Fruit fly (Drosophila melanogaster) whole organism, embryonic: Measurements from ENCODE around the gene CG17264.
A peak's percentile ranks its signal among the peaks of the same experiment; 100 is the strongest.

Experiments used
- BEAF-32 ChIP-seq: fragments of 200-800 bp; sonication (Bioruptor generic); optimal IDR thresholded peaks from 3 replicates; lab custom pipeline; 2017; ENCODE audit warnings: missing biosample characterization, missing genetic modification characterization, mild to moderate bottlenecking, moderate library complexity, missing genetic modification reagents
- Bgb ChIP-seq: fragments of 200-800 bp; sonication (Bioruptor generic); IDR thresholded peaks from 2 replicates; pipeline ENCODE4 v1.3.6; 2022; ENCODE audit warnings: missing biosample characterization, missing genetic modification characterization; ENCODE audit not compliant: partially characterized antibody
- CG10267 ChIP-seq: fragments of 200-800 bp; sonication (Bioruptor generic); optimal IDR thresholded peaks from 2 replicates; lab custom pipeline; 2018; ENCODE audit warnings: missing biosample characterization, mild to moderate bottlenecking, missing genetic modification characterization, moderate library complexity
- CG11085 ChIP-seq: fragments of 200-800 bp; sonication (Bioruptor generic); IDR thresholded peaks from 2 replicates; pipeline ENCODE4 v1.3.6; 2022; ENCODE audit warnings: missing biosample characterization, missing genetic modification characterization
- CG11398 ChIP-seq: fragments of 200-800 bp; sonication (Bioruptor generic); optimal IDR thresholded peaks from 2 replicates; lab custom pipeline; 2016; ENCODE audit warnings: missing biosample characterization, missing genetic modification characterization
- CG13424 ChIP-seq: fragments of 200-800 bp; sonication (Bioruptor generic); optimal IDR thresholded peaks from 2 replicates; lab custom pipeline; 2019; ENCODE audit warnings: missing biosample characterization, mild to moderate bottlenecking, missing genetic modification characterization, moderate library complexity
- CG15269 ChIP-seq: fragments of 200-800 bp; sonication (Bioruptor generic); optimal IDR thresholded peaks from 2 replicates; lab custom pipeline; 2018; ENCODE audit warnings: missing biosample characterization, mild to moderate bottlenecking, missing genetic modification characterization, moderate library complexity
- CG17361 ChIP-seq: fragments of 200-800 bp; sonication (Bioruptor generic); IDR thresholded peaks from 3 replicates; pipeline ENCODE4 v1.3.6; 2022; ENCODE audit warnings: missing biosample characterization, missing genetic modification characterization
- CG17802 ChIP-seq: fragments of 200-800 bp; sonication (Bioruptor generic); optimal IDR thresholded peaks from 2 replicates; lab custom pipeline; 2018; ENCODE audit warnings: missing biosample characterization, mild to moderate bottlenecking, missing genetic modification characterization, moderate library complexity
- CG17912 ChIP-seq: fragments of 200-800 bp; sonication (Bioruptor generic); optimal IDR thresholded peaks from 2 replicates; lab custom pipeline; 2018; ENCODE audit warnings: missing biosample characterization, mild to moderate bottlenecking, missing genetic modification characterization
- CG18011 ChIP-seq: fragments of 200-800 bp; sonication (Bioruptor generic); optimal IDR thresholded peaks from 2 replicates; lab custom pipeline; 2017; ENCODE audit warnings: missing biosample characterization, missing genetic modification characterization, mild to moderate bottlenecking, moderate library complexity, missing genotype
- CG2129 ChIP-seq: fragments of 200-800 bp; sonication (Bioruptor generic); IDR thresholded peaks from 2 replicates; pipeline ENCODE4 v1.3.6; 2022; ENCODE audit warnings: missing biosample characterization, missing genetic modification characterization; ENCODE audit not compliant: partially characterized antibody
- CG34376 ChIP-seq: fragments of 200-800 bp; sonication (Bioruptor generic); optimal IDR thresholded peaks from 2 replicates; lab custom pipeline; 2018; ENCODE audit warnings: missing biosample characterization, mild to moderate bottlenecking, missing genetic modification characterization
- CG9797 ChIP-seq: fragments of 200-800 bp; sonication (Bioruptor generic); optimal IDR thresholded peaks from 3 replicates; lab custom pipeline; 2018; ENCODE audit warnings: missing biosample characterization, mild to moderate bottlenecking, missing genetic modification characterization
- CG9876 ChIP-seq: fragments of 200-800 bp; sonication (Bioruptor generic); optimal IDR thresholded peaks from 2 replicates; lab custom pipeline; 2016; ENCODE audit warnings: missing biosample characterization, missing genetic modification characterization
- Dfd ChIP-seq, 2 experiments: fragments of >200 bp; optimal IDR thresholded peaks; 2 replicates each; lab custom pipeline; 2017; ENCODE audit warnings: missing biosample characterization in 2 of 2, missing genetic modification characterization in 2 of 2
- Dip2 ChIP-seq: fragments of 200-800 bp; sonication (Bioruptor generic); IDR thresholded peaks from 2 replicates; pipeline ENCODE4 v1.3.6; 2022; ENCODE audit warnings: missing biosample characterization, missing genetic modification characterization
- Dip3 ChIP-seq: fragments of 200-800 bp; sonication (Bioruptor generic); optimal IDR thresholded peaks from 3 replicates; lab custom pipeline; 2016; ENCODE audit warnings: missing biosample characterization, missing genetic modification characterization
- Ets97D ChIP-seq: fragments of 200-800 bp; sonication (Bioruptor generic); optimal IDR thresholded peaks from 3 replicates; lab custom pipeline; 2016; ENCODE audit warnings: missing biosample characterization, missing genetic modification characterization
- Med ChIP-seq: fragments of 200-800 bp; sonication (Bioruptor generic); peaks from one replicate; lab custom pipeline; 2016; ENCODE audit warnings: missing biosample characterization, missing genetic modification characterization, mild to moderate bottlenecking, inconsistent platforms, moderate library complexity
- Neu2 ChIP-seq: fragments of 200-800 bp; sonication (Bioruptor generic); optimal IDR thresholded peaks from 3 replicates; lab custom pipeline; 2016; ENCODE audit warnings: missing biosample characterization, missing genetic modification characterization, borderline replicate concordance
- Poxn ChIP-seq: fragments of 200-800 bp; sonication (Bioruptor generic); IDR thresholded peaks from 2 replicates; pipeline ENCODE4 v1.3.6; 2022; ENCODE audit warnings: missing biosample characterization, missing genetic modification characterization
- Ravus ChIP-seq: fragments of 200-800 bp; sonication (Bioruptor generic); IDR thresholded peaks from 2 replicates; pipeline ENCODE4 v1.3.6; 2022; ENCODE audit warnings: missing biosample characterization, missing genetic modification characterization
- Taf1 ChIP-seq: fragments of 200-800 bp; sonication (Bioruptor generic); IDR thresholded peaks from 2 replicates; pipeline ENCODE4 v1.3.6; 2022; ENCODE audit warnings: missing biosample characterization, missing genetic modification characterization
- Usf ChIP-seq: fragments of 200-800 bp; sonication (Bioruptor generic); optimal IDR thresholded peaks from 2 replicates; lab custom pipeline; 2017; ENCODE audit warnings: missing genotype, missing biosample characterization, missing genetic modification characterization
- ac ChIP-seq: fragments of 200-800 bp; sonication (Bioruptor generic); optimal IDR thresholded peaks from 3 replicates; lab custom pipeline; 2017; ENCODE audit warnings: missing biosample characterization, mild to moderate bottlenecking, missing genetic modification characterization
- amos ChIP-seq: fragments of 200-800 bp; sonication (Bioruptor generic); IDR thresholded peaks from 2 replicates; pipeline ENCODE4 v1.3.6; 2022; ENCODE audit warnings: missing biosample characterization, missing genetic modification characterization; ENCODE audit not compliant: partially characterized antibody
- bsh ChIP-seq, 2 experiments: fragments of 200-800 bp; sonication (Bioruptor generic); optimal IDR thresholded peaks; 2 replicates each; lab custom pipeline; 2017 to 2018; ENCODE audit warnings: mild to moderate bottlenecking in 2 of 2, missing biosample characterization in 2 of 2, missing genetic modification characterization in 2 of 2, moderate library complexity in 1 of 2
- fd102C ChIP-seq: fragments of 200-800 bp; sonication (Bioruptor generic); optimal IDR thresholded peaks from 2 replicates; lab custom pipeline; 2018; ENCODE audit warnings: missing biosample characterization, mild to moderate bottlenecking, missing genetic modification characterization, moderate library complexity
- hb ChIP-seq: fragments of 200-800 bp; sonication (Bioruptor generic); IDR thresholded peaks from 3 replicates; pipeline ENCODE4 v1.3.6; 2022; ENCODE audit warnings: missing biosample characterization, missing genetic modification characterization; ENCODE audit not compliant: partially characterized antibody
- nerfin-1 ChIP-seq: fragments of 200-800 bp; sonication (Bioruptor generic); optimal IDR thresholded peaks from 3 replicates; lab custom pipeline; 2019; ENCODE audit warnings: missing biosample characterization, mild to moderate bottlenecking, missing genetic modification characterization, moderate library complexity
- nerfin-2 ChIP-seq: fragments of 200-800 bp; sonication (Bioruptor generic); IDR thresholded peaks from 2 replicates; pipeline ENCODE4 v1.3.6; 2022; ENCODE audit warnings: missing biosample characterization, missing genetic modification characterization; ENCODE audit not compliant: partially characterized antibody
- pzg ChIP-seq: fragments of 200-800 bp; sonication (Bioruptor generic); optimal IDR thresholded peaks from 3 replicates; lab custom pipeline; 2018; ENCODE audit warnings: missing biosample characterization, mild to moderate bottlenecking, missing genetic modification characterization, moderate library complexity
- rib ChIP-seq: fragments of 200-800 bp; sonication (Bioruptor generic); IDR thresholded peaks from 2 replicates; pipeline ENCODE4 v1.3.6; 2022; ENCODE audit warnings: missing biosample characterization, missing genetic modification characterization
- sisA ChIP-seq: fragments of 200-800 bp; sonication (Bioruptor generic); IDR thresholded peaks from 2 replicates; pipeline ENCODE4 v1.3.6; 2022; ENCODE audit warnings: missing biosample characterization, missing genetic modification characterization
- sna ChIP-seq: fragments of 200-800 bp; sonication (Bioruptor generic); IDR thresholded peaks from 2 replicates; pipeline ENCODE4 v1.3.6; 2022; ENCODE audit warnings: missing biosample characterization, missing genetic modification characterization; ENCODE audit not compliant: partially characterized antibody
- stwl ChIP-seq: fragments of 200-800 bp; sonication (Bioruptor generic); optimal IDR thresholded peaks from 3 replicates; lab custom pipeline; 2018; ENCODE audit warnings: missing biosample characterization, mild to moderate bottlenecking, missing genetic modification characterization, moderate library complexity
- sug ChIP-seq: fragments of 200-800 bp; optimal IDR thresholded peaks from 2 replicates; lab custom pipeline; 2019; ENCODE audit warnings: missing biosample characterization, mild to moderate bottlenecking, missing genetic modification characterization, moderate library complexity
- tin ChIP-seq: fragments of 200-800 bp; sonication (Bioruptor generic); optimal IDR thresholded peaks from 3 replicates; lab custom pipeline; 2016; ENCODE audit warnings: missing biosample characterization, missing genetic modification characterization
- tna ChIP-seq: fragments of 200-800 bp; sonication (Bioruptor generic); IDR thresholded peaks from 2 replicates; pipeline ENCODE4 v1.3.6; 2022; ENCODE audit warnings: missing biosample characterization, missing genetic modification characterization; ENCODE audit not compliant: partially characterized antibody
- trem ChIP-seq: fragments of 200-800 bp; optimal IDR thresholded peaks from 3 replicates; lab custom pipeline; 2019; ENCODE audit warnings: missing biosample characterization, mild to moderate bottlenecking, missing genetic modification characterization, moderate library complexity
- tup ChIP-seq: fragments of 200-800 bp; sonication (Bioruptor generic); optimal IDR thresholded peaks from 2 replicates; lab custom pipeline; 2016; ENCODE audit warnings: missing biosample characterization, mild to moderate bottlenecking, missing genetic modification characterization, moderate library complexity
- unpg ChIP-seq: fragments of 200-800 bp; sonication (Bioruptor generic); optimal IDR thresholded peaks from 3 replicates; lab custom pipeline; 2018; ENCODE audit warnings: missing biosample characterization, mild to moderate bottlenecking, missing genetic modification characterization, moderate library complexity

The CG17264 gene

dm6 chr2L:2969438-2969837 lies 48.9 kb upstream of the CG17264 start, which contains the start of gene Ts (continued):
- no peak for TF ChIP-seq sug (tag; lab: Kevin White, UChicago)
- TF ChIP-seq Neu2: no peak
- TF ChIP-seq Poxn (GFP tag; lab: Robert Waterston, UW): no peak
- TF ChIP-seq tna (GFP tag; lab: Robert Waterston, UW): peak; percentile 84
- TF ChIP-seq CG9797 (GFP tag; lab: Kevin White, UChicago): peak; percentile 18
- peak; percentile 60 for TF ChIP-seq Ets97D (GFP tag; lab: Kevin White, UChicago)
- peak; percentile 54 for TF ChIP-seq CG10267 (tag; lab: Kevin White, UChicago)
- TF ChIP-seq CG17802 (tag; lab: Kevin White, UChicago): no peak
- TF ChIP-seq CG18011 (GFP tag; lab: Kevin White, UChicago): no peak
- no peak for TF ChIP-seq unpg (GFP tag; lab: Kevin White, UChicago)
- TF ChIP-seq Dfd (GFP tag; optimal IDR thresholded peaks at IDR 0.05; lab: Kevin White, UChicago): no peak
- no peak for TF ChIP-seq tup (GFP tag; lab: Kevin White, UChicago)
- peak; percentile 88 for TF ChIP-seq Bgb (GFP tag; lab: Robert Waterston, UW)
- no peak for TF ChIP-seq ac (GFP tag; lab: Kevin White, UChicago)
- TF ChIP-seq amos: peak; percentile 76; the same call in 1 of the 2 replicates
- TF ChIP-seq CG34376 (GFP tag; lab: Kevin White, UChicago): no peak
- no peak for TF ChIP-seq CG13424 (tag; lab: Kevin White, UChicago)
- peak; percentile 74 for TF ChIP-seq hb
- no peak for TF ChIP-seq fd102C (GFP tag; lab: Kevin White, UChicago)
- TF ChIP-seq sna (GFP tag; lab: Robert Waterston, UW): peak; percentile 70
- no peak for TF ChIP-seq CG9876 (GFP tag; lab: Kevin White, UChicago)
- no peak for TF ChIP-seq CG17361 (GFP tag; lab: Robert Waterston, UW)
- TF ChIP-seq BEAF-32 (GFP tag; lab: Kevin White, UChicago): peak; percentile 65
- TF ChIP-seq CG2129 (GFP tag; lab: Robert Waterston, UW): peak; percentile 16; the same call in 1 of the 2 replicates
- no peak for TF ChIP-seq Dip3 (GFP tag; lab: Kevin White, UChicago)
- TF ChIP-seq nerfin-2 (GFP tag; lab: Robert Waterston, UW): peak; percentile 79
- TF ChIP-seq stwl: peak; percentile 54
- peak; percentile 52 for TF ChIP-seq Med (GFP tag; lab: Kevin White, UChicago)
- TF ChIP-seq sisA (GFP tag; lab: Robert Waterston, UW): no peak
- peak; percentile 60 for TF ChIP-seq pzg (GFP tag; lab: Kevin White, UChicago)
- TF ChIP-seq CG17912 (GFP tag; lab: Kevin White, UChicago): no peak
- no peak for TF ChIP-seq CG11085
- no peak for TF ChIP-seq Taf1 (GFP tag; lab: Robert Waterston, UW)
- no peak for TF ChIP-seq tin (GFP tag; lab: Kevin White, UChicago)
- TF ChIP-seq Dip2: no peak
- TF ChIP-seq bsh (GFP tag; optimal IDR thresholded peaks at IDR 0.05; lab: Kevin White, UChicago): no peak
- no peak for TF ChIP-seq nerfin-1
- no peak for TF ChIP-seq Usf (GFP tag; lab: Kevin White, UChicago)
- no peak for TF ChIP-seq CG15269 (tag; lab: Kevin White, UChicago)
- no peak for TF ChIP-seq rib (GFP tag; lab: Robert Waterston, UW)
- no peak for TF ChIP-seq CG11398 (GFP tag; lab: Kevin White, UChicago)
- TF ChIP-seq Ravus (GFP tag; lab: Robert Waterston, UW): no peak
- TF ChIP-seq trem (tag; lab: Kevin White, UChicago): peak; percentile 58
